Worm (Caenorhabditis elegans): Measurements from ENCODE around the gene alkb-8.

Gene alkb-8

DNA sequence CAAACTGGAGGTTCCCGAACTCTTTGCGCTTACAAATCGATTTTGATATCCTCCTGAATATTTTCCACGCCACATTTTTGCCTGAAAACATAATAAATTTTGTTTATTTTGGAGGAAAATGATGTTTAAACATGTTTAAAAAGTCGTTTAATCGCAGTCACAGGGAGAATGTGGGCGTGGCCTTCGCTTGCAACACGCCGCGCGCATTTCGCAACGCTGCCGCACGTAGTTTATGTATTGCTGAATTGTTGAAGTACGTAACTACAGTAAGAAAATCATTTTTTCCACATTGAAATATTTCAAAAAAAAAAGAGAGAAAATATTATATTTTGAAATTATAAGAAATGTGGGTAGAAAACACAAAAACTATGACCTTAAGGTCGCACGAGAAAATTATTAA lies 44.9 kb upstream of the alkb-8 start, which contains the start of gene C46F11.4 (continued):
- TF ChIP-seq dpl-1 (GFP tag; optimal IDR thresholded peaks at IDR 0.05) (peak in 2 of 3 experiments; percentile 36 to 41), C04F5.9 (tag; optimal IDR thresholded peaks at IDR 0.05) (no peak), fkh-8 (tag; optimal IDR thresholded peaks at IDR 0.05) (no peak), grh-1 (GFP tag; IDR thresholded peaks at IDR 0.05) (no peak), rnt-1 (tag; optimal IDR thresholded peaks at IDR 0.05) (no peak), egl-27 (tag; optimal IDR thresholded peaks at IDR 0.05) (no peak), nhr-12 (tag; optimal IDR thresholded peaks at IDR 0.05) (no peak), ztf-11 (tag; optimal IDR thresholded peaks at IDR 0.05) (no peak), ceh-82 (tag; optimal IDR thresholded peaks at IDR 0.05) (peak; percentile 4 to 47 (median 33)), elt-3 (tag; optimal IDR thresholded peaks at IDR 0.05) (peak in 1 of 6 experiments; percentile 25), sup-37 (GFP tag; optimal IDR thresholded peaks at IDR 0.05) (no peak), Y116A8C.19 (tag; optimal IDR thresholded peaks at IDR 0.05; ENCODE audit: borderline replicate concordance) (no peak), nhr-77 (tag; optimal IDR thresholded peaks at IDR 0.05) (no peak), F16B12.6 (tag; optimal IDR thresholded peaks at IDR 0.05) (no peak), nhr-84 (tag; optimal IDR thresholded peaks at IDR 0.05) (no peak), mab-9 (GFP tag; IDR thresholded peaks at IDR 0.05) (no peak), ceh-63 (GFP tag; optimal IDR thresholded peaks at IDR 0.05) (no peak), nhr-11 (tag; optimal IDR thresholded peaks at IDR 0.05) (no peak), vab-15 (tag; optimal IDR thresholded peaks at IDR 0.05) (no peak), nhr-20 (tag; optimal IDR thresholded peaks at IDR 0.05) (peak; percentile 54), ceh-8 (GFP tag; optimal IDR thresholded peaks at IDR 0.05) (no peak), pqm-1 (tag; optimal IDR thresholded peaks at IDR 0.05) (no peak), C16A3.4 (tag; optimal IDR thresholded peaks at IDR 0.05) (peak; percentile 51), hlh-17 (GFP tag; optimal IDR thresholded peaks at IDR 0.05; ENCODE audit: borderline replicate concordance) (no peak), snu-23 (GFP tag; optimal IDR thresholded peaks at IDR 0.05) (peak; percentile 65), aly-2 (tag; optimal IDR thresholded peaks at IDR 0.05) (no peak), unc-86 (tag; optimal IDR thresholded peaks at IDR 0.05) (peak; percentile 8), ets-5 (GFP tag; IDR thresholded peaks at IDR 0.05) (no peak), mep-1 (tag; optimal IDR thresholded peaks at IDR 0.05) (peak; percentile 52), lir-3 (tag; optimal IDR thresholded peaks at IDR 0.05; ENCODE audit: poor library complexity) (no peak), lin-15B (tag; optimal IDR thresholded peaks at IDR 0.05) (peak; percentile 3), nhr-47 (tag; optimal IDR thresholded peaks at IDR 0.05) (peak; percentile 49), fkh-10 (GFP tag; optimal IDR thresholded peaks at IDR 0.05) (no peak), sox-4 (tag; optimal IDR thresholded peaks at IDR 0.05) (no peak)

DNA sequence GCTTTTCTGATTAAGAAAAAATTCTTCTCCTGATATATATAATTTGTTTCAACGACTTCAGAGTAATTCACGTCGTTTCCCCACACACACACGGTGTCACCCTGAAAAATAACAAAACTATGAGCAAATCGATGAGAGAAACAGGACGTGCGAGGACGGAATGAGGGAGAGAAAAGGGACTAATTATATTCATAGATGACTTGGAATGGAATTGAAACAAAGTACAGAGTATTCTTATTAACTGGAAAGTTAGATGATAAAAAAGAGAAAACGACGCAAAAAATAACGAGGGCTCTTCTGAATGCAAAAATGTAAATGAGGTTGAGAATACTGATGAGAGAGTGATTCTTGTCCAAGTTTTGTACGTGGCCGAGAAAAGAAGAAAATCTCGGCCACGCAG lies 38.8 kb upstream of the alkb-8 start, which contains the start of gene C46F11.6:
TSS of gene C46F11.6 (minus strand) at position 101 of the 400 bp plus-strand sequence.
- TF ChIP-seq hpl-2 (GFP tag; optimal IDR thresholded peaks at IDR 0.05), result no peak
- no peak for TF ChIP-seq nhr-19 (GFP tag; conservative IDR thresholded peaks at IDR 0.05)
- no peak for TF ChIP-seq swsn-7 (tag; optimal IDR thresholded peaks at IDR 0.05)
- TF ChIP-seq nhr-77 (tag; optimal IDR thresholded peaks at IDR 0.05), result no peak
- TF ChIP-seq dpl-1 (GFP tag; optimal IDR thresholded peaks at IDR 0.05), result no peak
- no peak for TF ChIP-seq C34B4.2 (tag; optimal IDR thresholded peaks at IDR 0.05)

DNA sequence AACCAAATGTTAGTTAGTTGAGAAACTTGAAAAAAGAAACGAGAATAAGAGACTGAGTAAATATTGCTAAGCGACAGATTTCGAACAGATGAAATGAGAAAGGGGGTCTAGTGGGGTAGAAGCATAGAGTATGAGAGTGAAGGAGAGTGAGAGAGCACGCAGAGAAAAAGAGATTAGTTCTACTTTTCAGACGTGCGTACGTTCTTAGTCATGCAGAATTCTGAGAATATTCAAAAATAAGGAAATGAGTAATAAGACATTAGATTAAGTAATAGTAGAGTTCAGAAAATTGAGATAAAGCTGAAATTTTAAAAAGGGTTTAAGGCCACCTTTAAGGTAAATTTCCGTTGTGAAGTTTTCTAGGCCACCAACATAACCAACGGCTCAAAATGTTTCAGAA lies 38.1 kb upstream of the alkb-8 start:
- TF ChIP-seq nhr-47 (tag; optimal IDR thresholded peaks at IDR 0.05), result peak; percentile 71
- TF ChIP-seq fkh-4 (tag; optimal IDR thresholded peaks at IDR 0.05; ENCODE audit: borderline replicate concordance), result no peak
- TF ChIP-seq fkh-8 (tag; optimal IDR thresholded peaks at IDR 0.05), result peak; percentile 82
- TF ChIP-seq ceh-8 (GFP tag; optimal IDR thresholded peaks at IDR 0.05), result no peak
- TF ChIP-seq lsy-2 (tag; optimal IDR thresholded peaks at IDR 0.05), result peak; percentile 13 to 18
- TF ChIP-seq aha-1 (tag; optimal IDR thresholded peaks at IDR 0.05), result no peak
- TF ChIP-seq nhr-71 (tag; optimal IDR thresholded peaks at IDR 0.05), result peak; percentile 59
- TF ChIP-seq ceh-82 (tag; optimal IDR thresholded peaks at IDR 0.05), result peak in 1 of 3 experiments; percentile 9
- TF ChIP-seq ceh-90 (tag; optimal IDR thresholded peaks at IDR 0.05), result no peak
- TF ChIP-seq ztf-4 (tag; optimal IDR thresholded peaks at IDR 0.05), result no peak
- TF ChIP-seq C04F5.9 (tag; optimal IDR thresholded peaks at IDR 0.05), result no peak
- TF ChIP-seq pax-3 (tag; optimal IDR thresholded peaks at IDR 0.05), result no peak
- TF ChIP-seq ceh-88 (GFP tag; IDR thresholded peaks at IDR 0.05), result no peak
- TF ChIP-seq unc-30 (tag; optimal IDR thresholded peaks at IDR 0.05), result no peak
- TF ChIP-seq nhr-77 (tag; optimal IDR thresholded peaks at IDR 0.05), result peak; percentile 3
- no peak for TF ChIP-seq skn-1 (tag; optimal IDR thresholded peaks at IDR 0.05)
- no peak for TF ChIP-seq nhr-20 (tag; optimal IDR thresholded peaks at IDR 0.05)
- TF ChIP-seq nhr-84 (tag; optimal IDR thresholded peaks at IDR 0.05), result no peak
- TF ChIP-seq mdl-1 (tag; optimal IDR thresholded peaks at IDR 0.05), result no peak
- no peak for TF ChIP-seq hlh-17 (GFP tag; optimal IDR thresholded peaks at IDR 0.05; ENCODE audit: borderline replicate concordance)
- no peak for TF ChIP-seq unc-130 (tag; optimal IDR thresholded peaks at IDR 0.05)

Measured in whole organism, L1 larva.